Worm (Caenorhabditis elegans) whole organism, L1 larva: ENCODE results near the gene cdc-25.3.

Experiments
- blmp-1 ChIP-seq: fragments of 150-350 bp; optimal IDR thresholded peaks from 2 replicates; lab custom pipeline; 2014; ENCODE audit warnings: missing biosample characterization, missing genetic modification characterization
- lin-13 ChIP-seq: fragments of 150-350 bp; optimal IDR thresholded peaks from 2 replicates; lab custom pipeline; 2014; ENCODE audit warnings: missing biosample characterization, missing genetic modification reagents, missing genetic modification characterization
- lin-39 ChIP-seq: fragments of 150-350 bp; optimal IDR thresholded peaks from 2 replicates; lab custom pipeline; 2014; ENCODE audit warnings: missing biosample characterization, missing genetic modification reagents, missing genetic modification characterization
- lsy-2 ChIP-seq, 2 experiments: fragments of 150-350 bp; optimal IDR thresholded peaks; 2 replicates each; lab custom pipeline; 2014; ENCODE audit warnings: missing biosample characterization in 2 of 2, missing genetic modification characterization in 2 of 2
- nhr-11 ChIP-seq: fragments of 150-350 bp; optimal IDR thresholded peaks from 2 replicates; lab custom pipeline; 2014; ENCODE audit warnings: missing biosample characterization, missing genetic modification characterization
- nhr-12 ChIP-seq: sonication (generic microtip); optimal IDR thresholded peaks from 2 replicates; lab custom pipeline; 2017; ENCODE audit warnings: missing biosample characterization, missing genetic modification characterization
- nhr-76 ChIP-seq: sonication (generic microtip); optimal IDR thresholded peaks from 2 replicates; lab custom pipeline; 2017; ENCODE audit warnings: missing biosample characterization, missing genetic modification characterization
- nhr-84 ChIP-seq: sonication (generic microtip); optimal IDR thresholded peaks from 2 replicates; lab custom pipeline; 2017; ENCODE audit warnings: missing biosample characterization, missing genetic modification characterization
- pqm-1 ChIP-seq: sonication (generic microtip); optimal IDR thresholded peaks from 3 replicates; lab custom pipeline; 2017; ENCODE audit warnings: missing biosample characterization, missing genetic modification characterization
- snpc-4 ChIP-seq: fragments of 150-350 bp; optimal IDR thresholded peaks from 2 replicates; lab custom pipeline; 2014; ENCODE audit warnings: missing biosample characterization, missing genetic modification characterization
- unc-62 ChIP-seq: fragments of 150-350 bp; optimal IDR thresholded peaks from 2 replicates; lab custom pipeline; 2014; ENCODE audit warnings: missing biosample characterization, missing genetic modification reagents, missing genetic modification characterization
- zag-1 ChIP-seq: fragments of 150-350 bp; optimal IDR thresholded peaks from 2 replicates; lab custom pipeline; 2014; ENCODE audit warnings: missing biosample characterization, missing genetic modification characterization
- ztf-11 ChIP-seq, 2 experiments: sonication (generic microtip); optimal IDR thresholded peaks; 2 replicates each; lab custom pipeline; 2016 to 2017; ENCODE audit warnings: missing genetic modification characterization in 2 of 2, missing biosample characterization in 1 of 2, missing compliant biosample characterization in 1 of 2

- TF ChIP-seq nhr-11 (tag; lab: Kevin White, UChicago) (no peak), snpc-4 (tag; lab: Kevin White, UChicago) (no peak), lin-13 (GFP tag; lab: Kevin White, UChicago) (no peak), nhr-76 (no peak), pqm-1 (tag; lab: Kevin White, UChicago) (no peak), nhr-12 (tag; lab: Kevin White, UChicago) (no peak), lin-39 (tag; lab: Kevin White, UChicago) (no peak), zag-1 (tag; lab: Kevin White, UChicago) (no peak), unc-62 (GFP tag; lab: Kevin White, UChicago) (no peak), blmp-1 (tag; lab: Kevin White, UChicago) (no peak), ztf-11 (tag; optimal IDR thresholded peaks at IDR 0.05; lab: Kevin White, UChicago) (no peak), nhr-84 (no peak), lsy-2 (tag; optimal IDR thresholded peaks at IDR 0.05; lab: Kevin White, UChicago) (no peak)
Observed at ce11 chrIII:8903263-8903662, 14.5 kb downstream of the cdc-25.3 start.
